Worm (Caenorhabditis elegans): ENCODE data around the gene mmab-1.

DNA sequence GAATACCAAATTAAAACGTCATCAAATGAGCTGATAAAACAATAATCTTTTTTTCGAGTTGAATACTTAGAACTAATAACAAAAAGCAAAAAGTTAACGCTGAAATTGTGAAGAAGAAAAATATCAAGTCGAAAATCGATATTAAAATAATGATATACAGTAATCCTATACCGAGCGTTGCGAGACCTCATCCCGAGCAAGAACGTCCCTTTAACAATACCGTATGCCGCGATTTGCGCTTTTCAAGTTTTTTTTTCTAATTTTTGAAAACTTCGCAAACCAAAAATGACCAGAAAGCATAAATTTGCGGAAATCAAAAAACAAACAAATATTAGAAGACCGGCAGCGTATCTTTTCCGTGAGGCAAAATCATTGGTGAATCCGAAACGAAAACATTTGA lies 30.9 kb downstream of the mmab-1 start, which contains the start of gene F26F4.5:
- TF ChIP-seq nhr-12 (tag; optimal IDR thresholded peaks at IDR 0.05) (no peak), nhr-11 (tag; optimal IDR thresholded peaks at IDR 0.05) (no peak), egl-27 (tag; optimal IDR thresholded peaks at IDR 0.05) (no peak), pha-4 (tag; optimal IDR thresholded peaks at IDR 0.05) (peak; percentile 29), ama-1 (optimal IDR thresholded peaks at IDR 0.05) (no peak), pqm-1 (tag; optimal IDR thresholded peaks at IDR 0.05) (no peak), ceh-9 (tag; optimal IDR thresholded peaks at IDR 0.05) (no peak), snpc-4 (tag; optimal IDR thresholded peaks at IDR 0.05) (no peak), nhr-76 (tag; optimal IDR thresholded peaks at IDR 0.05) (no peak), nhr-237 (tag; optimal IDR thresholded peaks at IDR 0.05) (no peak), tbx-2 (tag; optimal IDR thresholded peaks at IDR 0.05) (no peak), unc-62 (GFP tag; optimal IDR thresholded peaks at IDR 0.05) (no peak), hmg-11 (tag; optimal IDR thresholded peaks at IDR 0.05) (no peak), ZK546.5 (tag; optimal IDR thresholded peaks at IDR 0.05) (no peak)
